Worm (Caenorhabditis elegans): ENCODE results near the gene C30G12.2.

ce11 chrII:7298197-7298682 is 8.0 kb downstream of the C30G12.2 start, which contains the start of gene puf-8:
- TF ChIP-seq nhr-11 (tag; optimal IDR thresholded peaks at IDR 0.05) (no peak), ahr-1 (tag; optimal IDR thresholded peaks at IDR 0.05) (no peak), pqm-1 (tag; optimal IDR thresholded peaks at IDR 0.05) (no peak), che-1 (tag; optimal IDR thresholded peaks at IDR 0.05) (no peak), sdc-2 (tag; optimal IDR thresholded peaks at IDR 0.05) (no peak), sox-4 (tag; optimal IDR thresholded peaks at IDR 0.05) (no peak), K02D7.2 (tag; optimal IDR thresholded peaks at IDR 0.05) (no peak), ceh-6 (GFP tag; optimal IDR thresholded peaks at IDR 0.05) (no peak), unc-55 (GFP tag; optimal IDR thresholded peaks at IDR 0.05) (no peak)

Data from whole organism, late embryonic.